Worm (Caenorhabditis elegans) whole organism, late embryonic: Measurements from ENCODE around the gene math-42.
A peak's percentile ranks its signal among the peaks of the same experiment; 100 is the strongest.

Source experiments
- C08G9.2 ChIP-seq: sonication (generic microtip); optimal IDR thresholded peaks from 2 replicates; lab custom pipeline; 2016; ENCODE audit warnings: mild to moderate bottlenecking, missing genetic modification characterization, moderate library complexity, missing compliant biosample characterization
- C38D4.7 ChIP-seq: fragments of 200-800 bp; sonication (Bioruptor generic); optimal IDR thresholded peaks from 2 replicates; lab custom pipeline; 2018; ENCODE audit warnings: mild to moderate bottlenecking, missing genetic modification characterization, moderate library complexity, missing compliant biosample characterization
- K02D7.2 ChIP-seq: sonication (generic microtip); optimal IDR thresholded peaks from 2 replicates; lab custom pipeline; 2017; ENCODE audit warnings: mild to moderate bottlenecking, missing genetic modification characterization, missing compliant biosample characterization
- K09A11.1 ChIP-seq: sonication (generic microtip); optimal IDR thresholded peaks from 2 replicates; lab custom pipeline; 2017; ENCODE audit warnings: antibody characterized with exemption, mild to moderate bottlenecking, missing genetic modification characterization, missing compliant biosample characterization; ENCODE audit not compliant: insufficient read depth
- T23F11.4 ChIP-seq: fragments of 200-800 bp; sonication (Bioruptor generic); optimal IDR thresholded peaks from 2 replicates; lab custom pipeline; 2018; ENCODE audit warnings: mild to moderate bottlenecking, missing genetic modification characterization, missing compliant biosample characterization
- ahr-1 ChIP-seq: sonication (generic microtip); optimal IDR thresholded peaks from 2 replicates; lab custom pipeline; 2016; ENCODE audit warnings: missing genetic modification characterization, missing compliant biosample characterization
- ama-1 ChIP-seq: fragments of 150-350 bp; optimal IDR thresholded peaks from 2 replicates; lab custom pipeline; 2014
- ceh-14 ChIP-seq: sonication (generic microtip); optimal IDR thresholded peaks from 2 replicates; lab custom pipeline; 2016; ENCODE audit warnings: missing genotype, missing genetic modification characterization, missing compliant biosample characterization
- ceh-2 ChIP-seq: sonication (generic microtip); optimal IDR thresholded peaks from 2 replicates; lab custom pipeline; 2016; ENCODE audit warnings: missing genotype, missing genetic modification characterization, missing compliant biosample characterization
- ceh-22 ChIP-seq: sonication (generic microtip); optimal IDR thresholded peaks from 2 replicates; lab custom pipeline; 2017; ENCODE audit warnings: missing biosample characterization, missing genetic modification characterization
- ceh-24 ChIP-seq: sonication (generic microtip); optimal IDR thresholded peaks from 2 replicates; lab custom pipeline; 2016; ENCODE audit warnings: mild to moderate bottlenecking, missing genetic modification characterization, missing compliant biosample characterization
- ceh-30 ChIP-seq: fragments of 150-350 bp; optimal IDR thresholded peaks from 2 replicates; lab custom pipeline; 2014; ENCODE audit warnings: missing biosample characterization, missing genetic modification characterization
- ceh-34 ChIP-seq: sonication (generic microtip); optimal IDR thresholded peaks from 2 replicates; lab custom pipeline; 2016; ENCODE audit warnings: mild to moderate bottlenecking, missing genetic modification characterization, missing compliant biosample characterization
- ceh-45 ChIP-seq: fragments of 200-800 bp; sonication (Bioruptor generic); IDR thresholded peaks from 2 replicates; pipeline ENCODE4 v1.3.6; 2022; ENCODE audit warnings: missing genetic modification reagents, missing genetic modification characterization, missing compliant biosample characterization
- ceh-6 ChIP-seq: fragments of 200-800 bp; sonication (Bioruptor generic); optimal IDR thresholded peaks from 2 replicates; lab custom pipeline; 2018; ENCODE audit warnings: mild to moderate bottlenecking, missing genetic modification characterization, missing compliant biosample characterization
- dve-1 ChIP-seq: sonication (generic microtip); optimal IDR thresholded peaks from 2 replicates; lab custom pipeline; 2017; ENCODE audit warnings: antibody characterized with exemption, mild to moderate bottlenecking, missing genetic modification characterization, missing compliant biosample characterization
- elt-2 ChIP-seq: sonication (generic microtip); optimal IDR thresholded peaks from 2 replicates; lab custom pipeline; 2016; ENCODE audit warnings: missing genetic modification reagents, missing genetic modification characterization, missing compliant biosample characterization
- fax-1 ChIP-seq: sonication (generic microtip); optimal IDR thresholded peaks from 2 replicates; lab custom pipeline; 2016; ENCODE audit warnings: missing genotype, missing genetic modification characterization, missing compliant biosample characterization
- fkh-10 ChIP-seq: fragments of 150-350 bp; optimal IDR thresholded peaks from 2 replicates; lab custom pipeline; 2014; ENCODE audit warnings: missing biosample characterization, missing genetic modification reagents, missing genetic modification characterization
- fkh-6 ChIP-seq: sonication (generic microtip); optimal IDR thresholded peaks from 2 replicates; lab custom pipeline; 2016; ENCODE audit warnings: missing genetic modification characterization, missing compliant biosample characterization
- hlh-13 ChIP-seq: fragments of 200-800 bp; sonication (Bioruptor generic); optimal IDR thresholded peaks from 2 replicates; lab custom pipeline; 2018; ENCODE audit warnings: mild to moderate bottlenecking, missing genetic modification characterization, missing compliant biosample characterization
- hlh-8 ChIP-seq: sonication (generic microtip); optimal IDR thresholded peaks from 2 replicates; lab custom pipeline; 2016; ENCODE audit warnings: missing genotype, missing genetic modification characterization, missing compliant biosample characterization
- lin-11 ChIP-seq: fragments of 200-800 bp; sonication (Bioruptor generic); optimal IDR thresholded peaks from 2 replicates; lab custom pipeline; 2018; ENCODE audit warnings: mild to moderate bottlenecking, missing genetic modification characterization, missing compliant biosample characterization
- madf-2 ChIP-seq: sonication (generic microtip); optimal IDR thresholded peaks from 2 replicates; lab custom pipeline; 2017; ENCODE audit warnings: missing genetic modification characterization, missing compliant biosample characterization
- mec-3 ChIP-seq: sonication (generic microtip); optimal IDR thresholded peaks from 2 replicates; lab custom pipeline; 2016; ENCODE audit warnings: borderline replicate concordance, missing genetic modification characterization, missing compliant biosample characterization
- nfya-1 ChIP-seq: sonication (generic microtip); optimal IDR thresholded peaks from 2 replicates; lab custom pipeline; 2017; ENCODE audit warnings: missing genetic modification characterization, mild to moderate bottlenecking, missing compliant biosample characterization, antibody characterized with exemption, moderate library complexity
- npax-4 ChIP-seq: sonication (generic microtip); optimal IDR thresholded peaks from 2 replicates; lab custom pipeline; 2016; ENCODE audit warnings: missing genetic modification characterization, missing compliant biosample characterization
- pha-4 ChIP-seq: fragments of 150-350 bp; optimal IDR thresholded peaks from 2 replicates; lab custom pipeline; 2018; ENCODE audit warnings: missing biosample characterization, missing genetic modification reagents, missing genetic modification characterization
- rnt-1 ChIP-seq: sonication (generic microtip); optimal IDR thresholded peaks from 2 replicates; lab custom pipeline; 2016; ENCODE audit warnings: missing genetic modification characterization, missing compliant biosample characterization
- sdc-2 ChIP-seq: sonication (generic microtip); optimal IDR thresholded peaks from 2 replicates; lab custom pipeline; 2016; ENCODE audit warnings: missing genotype, missing genetic modification characterization, missing compliant biosample characterization
- sox-2 ChIP-seq: fragments of 200-800 bp; sonication (Bioruptor generic); IDR thresholded peaks from 2 replicates; pipeline ENCODE4 v1.3.6; 2022; ENCODE audit warnings: missing genetic modification reagents, missing genetic modification characterization, missing compliant biosample characterization
- tbx-2 ChIP-seq: sonication (generic microtip); optimal IDR thresholded peaks from 2 replicates; lab custom pipeline; 2016; ENCODE audit warnings: missing genetic modification characterization, missing compliant biosample characterization
- tbx-7 ChIP-seq: sonication (generic microtip); optimal IDR thresholded peaks from 2 replicates; lab custom pipeline; 2016; ENCODE audit warnings: missing genotype, missing genetic modification characterization, missing compliant biosample characterization
- ttx-3 ChIP-seq: sonication (generic microtip); optimal IDR thresholded peaks from 2 replicates; lab custom pipeline; 2016; ENCODE audit warnings: missing genetic modification reagents, missing genetic modification characterization, missing compliant biosample characterization
- unc-86 ChIP-seq: sonication (generic microtip); optimal IDR thresholded peaks from 2 replicates; lab custom pipeline; 2016; ENCODE audit warnings: missing genetic modification characterization, missing compliant biosample characterization

Gene math-42

ce11 chrII:2090605-2091004 lies 9.1 kb upstream of the math-42 start, which contains the start of gene trpl-5:
trpl-5 (minus strand) TSS chrII:2090636.
- no peak for TF ChIP-seq mec-3
- peak; percentile 80 for TF ChIP-seq elt-2

DNA sequence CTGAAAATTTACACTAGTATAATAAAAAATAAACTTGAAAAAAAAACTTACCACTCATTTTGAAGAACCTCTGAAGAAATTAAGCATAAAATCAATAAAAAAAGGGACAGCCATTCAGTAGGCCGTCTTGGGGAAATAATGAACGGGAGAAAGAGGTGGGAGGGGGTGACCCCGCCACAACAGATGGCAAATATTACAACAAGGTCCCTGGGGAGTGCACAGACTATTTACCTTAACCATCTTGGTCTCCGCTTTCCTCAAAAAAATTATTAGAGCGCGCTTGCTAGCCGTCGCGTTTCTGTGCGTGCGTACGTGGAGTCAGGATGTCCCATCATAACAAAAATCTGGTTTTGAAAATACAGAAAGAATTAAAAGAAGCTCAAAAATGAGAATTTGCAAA lies 7.8 kb upstream of the math-42 start, which contains the start of gene T16A1.10:
Gene T16A1.10 (minus strand): TSS at position 123 of the 400 bp plus-strand sequence.
- TF ChIP-seq C38D4.7 (GFP tag; lab: Kevin White, UChicago) (no peak), npax-4 (tag; lab: Kevin White, UChicago) (no peak), ttx-3 (tag; lab: Kevin White, UChicago) (no peak), ceh-24 (tag; lab: Kevin White, UChicago) (no peak), ceh-34 (tag; lab: Kevin White, UChicago) (no peak), K02D7.2 (no peak), ceh-2 (tag; lab: Kevin White, UChicago) (no peak), ceh-30 (no peak), K09A11.1 (no peak), unc-86 (tag; lab: Kevin White, UChicago) (no peak), hlh-8 (tag; lab: Kevin White, UChicago) (no peak), fkh-6 (tag; lab: Kevin White, UChicago) (no peak), fkh-10 (GFP tag; lab: Kevin White, UChicago) (no peak), ahr-1 (tag; lab: Kevin White, UChicago) (no peak), madf-2 (tag; lab: Kevin White, UChicago) (no peak)

- no peak for TF ChIP-seq ahr-1 (tag; lab: Kevin White, UChicago)
- TF ChIP-seq ceh-45 = no peak
- no peak for TF ChIP-seq ceh-14 (tag; lab: Kevin White, UChicago)
- no peak for TF ChIP-seq mec-3
- TF ChIP-seq hlh-13 (GFP tag; lab: Kevin White, UChicago) = no peak
- no peak for TF ChIP-seq ceh-22 (tag; lab: Kevin White, UChicago)
- no peak for TF ChIP-seq rnt-1 (tag; lab: Kevin White, UChicago)
- TF ChIP-seq K09A11.1 = no peak
- TF ChIP-seq fax-1 = no peak
- no peak for TF ChIP-seq dve-1 (tag; lab: Kevin White, UChicago)
- no peak for TF ChIP-seq lin-11 (tag; lab: Kevin White, UChicago)
- no peak for TF ChIP-seq fkh-10 (GFP tag; lab: Kevin White, UChicago)
- TF ChIP-seq pha-4 (tag; lab: Kevin White, UChicago) = no peak
- no peak for TF ChIP-seq nfya-1 (tag; lab: Kevin White, UChicago)
- TF ChIP-seq ceh-30 = no peak
- no peak for TF ChIP-seq T23F11.4 (GFP tag; lab: Kevin White, UChicago)
Measured at ce11 chrII:2093456-2093926, 6.2 kb upstream of the math-42 start, which contains the start of gene fbxb-37. fbxb-37 (minus strand) TSS chrII:2093876.

- TF ChIP-seq K09A11.1 (no peak), unc-86 (tag; lab: Kevin White, UChicago) (no peak), C08G9.2 (tag; lab: Kevin White, UChicago) (no peak), ceh-6 (GFP tag; lab: Kevin White, UChicago) (no peak), elt-2 (no peak), ama-1 (lab: Kevin White, UChicago) (no peak), ceh-22 (tag; lab: Kevin White, UChicago) (no peak), ceh-2 (tag; lab: Kevin White, UChicago) (no peak), tbx-7 (tag; lab: Kevin White, UChicago) (no peak), tbx-2 (tag; lab: Kevin White, UChicago) (no peak), sox-2 (no peak), ceh-14 (tag; lab: Kevin White, UChicago) (no peak), sdc-2 (tag; lab: Kevin White, UChicago) (no peak)
Measured at ce11 chrII:2094924-2095650, 4.6 kb upstream of the math-42 start, which contains the start of gene T16A1.2. T16A1.2 (plus strand) TSS chrII:2095600.
